Fruit fly (Drosophila melanogaster) whole organism, embryonic: Measurements from ENCODE around the gene CG11342.

Source experiments
- Ada2b ChIP-seq: fragments of 200-800 bp; sonication (Bioruptor generic); IDR thresholded peaks from 2 replicates; pipeline ENCODE4 v1.3.6; 2022; ENCODE audit warnings: missing biosample characterization, missing genetic modification characterization
- Adf1 ChIP-seq: fragments of 200-800 bp; sonication (Bioruptor generic); IDR thresholded peaks from 2 replicates; pipeline ENCODE4 v1.3.6; 2022; ENCODE audit warnings: missing biosample characterization, missing genetic modification characterization
- CG11398 ChIP-seq: fragments of 200-800 bp; sonication (Bioruptor generic); optimal IDR thresholded peaks from 2 replicates; lab custom pipeline; 2016; ENCODE audit warnings: missing biosample characterization, missing genetic modification characterization
- CG1233 ChIP-seq: fragments of 200-800 bp; sonication (Bioruptor generic); optimal IDR thresholded peaks from 4 replicates; lab custom pipeline; 2018; ENCODE audit warnings: missing biosample characterization, mild to moderate bottlenecking, missing genetic modification characterization
- CG12942 ChIP-seq: fragments of 200-800 bp; sonication (Bioruptor generic); optimal IDR thresholded peaks from 3 replicates; lab custom pipeline; 2016; ENCODE audit warnings: missing biosample characterization, missing genetic modification characterization
- CG14014 ChIP-seq: fragments of 200-800 bp; sonication (Bioruptor generic); IDR thresholded peaks from 2 replicates; pipeline ENCODE4 v1.3.6; 2022; ENCODE audit warnings: missing biosample characterization, missing genetic modification characterization
- CG1602 ChIP-seq: fragments of 200-800 bp; sonication (Bioruptor generic); optimal IDR thresholded peaks from 3 replicates; lab custom pipeline; 2016; ENCODE audit warnings: missing biosample characterization, missing genetic modification characterization
- CG16863 ChIP-seq: fragments of 200-800 bp; sonication (Bioruptor generic); optimal IDR thresholded peaks from 3 replicates; lab custom pipeline; 2016; ENCODE audit warnings: missing biosample characterization, missing genetic modification characterization
- CG17802 ChIP-seq: fragments of 200-800 bp; sonication (Bioruptor generic); optimal IDR thresholded peaks from 2 replicates; lab custom pipeline; 2018; ENCODE audit warnings: missing biosample characterization, mild to moderate bottlenecking, missing genetic modification characterization, moderate library complexity
- CG2889 ChIP-seq: fragments of 200-800 bp; sonication (Bioruptor generic); IDR thresholded peaks from 3 replicates; pipeline ENCODE4 v1.3.6; 2022; ENCODE audit warnings: missing biosample characterization, missing genetic modification characterization
- CG31388 ChIP-seq: fragments of 200-800 bp; sonication (Bioruptor generic); optimal IDR thresholded peaks from 2 replicates; lab custom pipeline; 2016; ENCODE audit warnings: missing biosample characterization, missing genetic modification characterization
- CG4707 ChIP-seq: fragments of 200-800 bp; sonication (Bioruptor generic); optimal IDR thresholded peaks from 2 replicates; lab custom pipeline; 2018; ENCODE audit warnings: missing biosample characterization, mild to moderate bottlenecking, missing genetic modification characterization, moderate library complexity
- CG6854 ChIP-seq: fragments of 200-800 bp; sonication (Bioruptor generic); optimal IDR thresholded peaks from 3 replicates; lab custom pipeline; 2017; ENCODE audit warnings: missing biosample characterization, mild to moderate bottlenecking, missing genetic modification characterization
- CG9797 ChIP-seq: fragments of 200-800 bp; sonication (Bioruptor generic); optimal IDR thresholded peaks from 3 replicates; lab custom pipeline; 2018; ENCODE audit warnings: missing biosample characterization, mild to moderate bottlenecking, missing genetic modification characterization
- Dek ChIP-seq: fragments of 200-800 bp; sonication (Bioruptor generic); optimal IDR thresholded peaks from 3 replicates; lab custom pipeline; 2019; ENCODE audit warnings: missing biosample characterization, mild to moderate bottlenecking, missing genetic modification characterization, moderate library complexity
- Dip3 ChIP-seq: fragments of 200-800 bp; sonication (Bioruptor generic); optimal IDR thresholded peaks from 3 replicates; lab custom pipeline; 2016; ENCODE audit warnings: missing biosample characterization, missing genetic modification characterization
- Dref ChIP-seq: fragments of 200-800 bp; sonication (Bioruptor generic); IDR thresholded peaks from 2 replicates; pipeline ENCODE4 v1.3.6; 2022; ENCODE audit warnings: missing biosample characterization, missing genetic modification characterization
- Gsc ChIP-seq: fragments of 200-800 bp; sonication (Bioruptor generic); IDR thresholded peaks from 2 replicates; pipeline ENCODE4 v1.3.6; 2022; ENCODE audit warnings: missing biosample characterization, missing genetic modification characterization
- HLHmδ ChIP-seq: fragments of 200-800 bp; sonication (Bioruptor generic); optimal IDR thresholded peaks from 2 replicates; lab custom pipeline; 2018; ENCODE audit warnings: missing biosample characterization, mild to moderate bottlenecking, missing genetic modification characterization, moderate library complexity
- Hr39 ChIP-seq: fragments of >200 bp; optimal IDR thresholded peaks from 2 replicates; lab custom pipeline; 2017
- NFAT ChIP-seq: fragments of 200-800 bp; sonication (Bioruptor generic); IDR thresholded peaks from 2 replicates; pipeline ENCODE4 v1.3.6; 2022; ENCODE audit warnings: missing biosample characterization, missing genetic modification characterization
- NK7.1 ChIP-seq: fragments of 200-800 bp; sonication (Bioruptor generic); optimal IDR thresholded peaks from 3 replicates; lab custom pipeline; 2016; ENCODE audit warnings: missing biosample characterization, missing genetic modification characterization
- Nf-YB ChIP-seq: fragments of 200-800 bp; sonication (Bioruptor generic); optimal IDR thresholded peaks from 3 replicates; lab custom pipeline; 2019; ENCODE audit warnings: missing biosample characterization, mild to moderate bottlenecking, missing genetic modification characterization, moderate library complexity
- Optix ChIP-seq: fragments of 200-800 bp; sonication (Bioruptor generic); IDR thresholded peaks from 3 replicates; pipeline ENCODE4 v1.3.6; 2022; ENCODE audit warnings: missing biosample characterization, missing genetic modification characterization
- Side ChIP-seq: fragments of 200-800 bp; sonication (Bioruptor generic); optimal IDR thresholded peaks from 2 replicates; lab custom pipeline; 2016; ENCODE audit warnings: missing biosample characterization, missing genetic modification characterization
- Tbp ChIP-seq: fragments of >200 bp; optimal IDR thresholded peaks from 2 replicates; lab custom pipeline; 2018; ENCODE audit warnings: missing biosample characterization, missing genetic modification characterization
- ap ChIP-seq: fragments of 200-800 bp; sonication (Bioruptor generic); IDR thresholded peaks from 2 replicates; pipeline ENCODE4 v1.3.6; 2022; ENCODE audit warnings: missing biosample characterization, missing genetic modification characterization
- ase ChIP-seq: fragments of 200-800 bp; sonication (Bioruptor generic); IDR thresholded peaks from 3 replicates; pipeline ENCODE4 v1.3.6; 2022; ENCODE audit warnings: missing biosample characterization, missing genetic modification characterization
- ato ChIP-seq: fragments of 200-800 bp; sonication (Bioruptor generic); IDR thresholded peaks from 2 replicates; pipeline ENCODE4 v1.3.6; 2022; ENCODE audit warnings: missing biosample characterization, missing genetic modification characterization; ENCODE audit not compliant: partially characterized antibody
- az2 ChIP-seq: fragments of 200-800 bp; sonication (Bioruptor generic); optimal IDR thresholded peaks from 3 replicates; lab custom pipeline; 2016; ENCODE audit warnings: missing biosample characterization, missing genetic modification characterization
- bowl ChIP-seq: fragments of 200-800 bp; sonication (Bioruptor generic); IDR thresholded peaks from 2 replicates; pipeline ENCODE4 v1.3.6; 2022; ENCODE audit warnings: missing biosample characterization, missing genetic modification characterization
- cg ChIP-seq: fragments of 200-800 bp; sonication (Bioruptor generic); optimal IDR thresholded peaks from 3 replicates; lab custom pipeline; 2019; ENCODE audit warnings: missing biosample characterization, mild to moderate bottlenecking, missing genetic modification characterization, moderate library complexity
- crc ChIP-seq: fragments of 200-800 bp; sonication (Bioruptor generic); optimal IDR thresholded peaks from 2 replicates; lab custom pipeline; 2016; ENCODE audit warnings: missing biosample characterization, missing genetic modification characterization
- exex ChIP-seq: fragments of 200-800 bp; sonication (Bioruptor generic); optimal IDR thresholded peaks from 4 replicates; lab custom pipeline; 2018; ENCODE audit warnings: missing biosample characterization, mild to moderate bottlenecking, missing genetic modification characterization, moderate library complexity
- fd3F ChIP-seq: fragments of 200-800 bp; sonication (Bioruptor generic); optimal IDR thresholded peaks from 2 replicates; lab custom pipeline; 2018; ENCODE audit warnings: missing biosample characterization, mild to moderate bottlenecking, missing genetic modification characterization, moderate library complexity
- fd64A ChIP-seq: fragments of 200-800 bp; sonication (Bioruptor generic); optimal IDR thresholded peaks from 3 replicates; lab custom pipeline; 2018; ENCODE audit warnings: missing biosample characterization, mild to moderate bottlenecking, missing genetic modification characterization
- gcm2 ChIP-seq: fragments of 200-800 bp; sonication (Bioruptor generic); optimal IDR thresholded peaks from 2 replicates; lab custom pipeline; 2016; ENCODE audit warnings: missing biosample characterization, missing genetic modification characterization
- jumu ChIP-seq: fragments of 200-800 bp; sonication (Bioruptor generic); optimal IDR thresholded peaks from 3 replicates; lab custom pipeline; 2016; ENCODE audit warnings: missing biosample characterization, missing genetic modification characterization
- lbe ChIP-seq: fragments of 200-800 bp; sonication (Bioruptor generic); optimal IDR thresholded peaks from 2 replicates; lab custom pipeline; 2016; ENCODE audit warnings: missing biosample characterization, mild to moderate bottlenecking, missing genetic modification characterization
- mirr ChIP-seq: fragments of 200-800 bp; sonication (Bioruptor generic); optimal IDR thresholded peaks from 3 replicates; lab custom pipeline; 2018; ENCODE audit warnings: missing biosample characterization, mild to moderate bottlenecking, missing genetic modification characterization
- nau ChIP-seq: fragments of 200-800 bp; sonication (Bioruptor generic); optimal IDR thresholded peaks from 3 replicates; lab custom pipeline; 2017; ENCODE audit warnings: missing biosample characterization, mild to moderate bottlenecking, missing genetic modification characterization, missing genetic modification reagents
- pho ChIP-seq: fragments of 200-800 bp; sonication (Bioruptor generic); optimal IDR thresholded peaks from 2 replicates; lab custom pipeline; 2016; ENCODE audit warnings: missing biosample characterization, missing genetic modification characterization
- prd ChIP-seq, 3 experiments: fragments of >200 bp in 2 of 3; fragments of 200-800 bp in 1 of 3; sonication (Bioruptor generic) in 1 of 3; optimal IDR thresholded peaks in 2 of 3; IDR thresholded peaks in 1 of 3; 2 replicates in 2 of 3; 3 replicates in 1 of 3; pipeline versions ENCODE4 v1.3.6 to Lab custom; 2017 to 2022; ENCODE audit warnings: missing biosample characterization in 1 of 3, missing genetic modification characterization in 1 of 3
- sd ChIP-seq: fragments of 200-800 bp; sonication (Bioruptor generic); optimal IDR thresholded peaks from 3 replicates; lab custom pipeline; 2018; ENCODE audit warnings: missing biosample characterization, mild to moderate bottlenecking, missing genetic modification characterization, moderate library complexity
- sima ChIP-seq: fragments of 200-800 bp; sonication (Bioruptor generic); optimal IDR thresholded peaks from 2 replicates; lab custom pipeline; 2016; ENCODE audit warnings: missing biosample characterization, missing genetic modification characterization
- sqz ChIP-seq: fragments of 200-800 bp; sonication (Bioruptor generic); optimal IDR thresholded peaks from 3 replicates; lab custom pipeline; 2018; ENCODE audit warnings: missing biosample characterization, mild to moderate bottlenecking, missing genetic modification characterization
- sug ChIP-seq: fragments of 200-800 bp; optimal IDR thresholded peaks from 2 replicates; lab custom pipeline; 2019; ENCODE audit warnings: missing biosample characterization, mild to moderate bottlenecking, missing genetic modification characterization, moderate library complexity
- trem ChIP-seq: fragments of 200-800 bp; optimal IDR thresholded peaks from 3 replicates; lab custom pipeline; 2019; ENCODE audit warnings: missing biosample characterization, mild to moderate bottlenecking, missing genetic modification characterization, moderate library complexity
- ttk ChIP-seq: fragments of 200-800 bp; sonication (Bioruptor generic); IDR thresholded peaks from 2 replicates; pipeline ENCODE4 v2.1.2; 2022; ENCODE audit warnings: missing biosample characterization, missing genetic modification characterization
- twi ChIP-seq: fragments of 200-800 bp; optimal IDR thresholded peaks from 2 replicates; lab custom pipeline; 2019; ENCODE audit warnings: missing biosample characterization, mild to moderate bottlenecking, missing genetic modification characterization, moderate library complexity
- zfh1 ChIP-seq: fragments of 200-800 bp; sonication (Bioruptor generic); IDR thresholded peaks from 3 replicates; pipeline ENCODE4 v1.3.6; 2022; ENCODE audit warnings: missing biosample characterization, missing genetic modification characterization

The CG11342 gene

DNA sequence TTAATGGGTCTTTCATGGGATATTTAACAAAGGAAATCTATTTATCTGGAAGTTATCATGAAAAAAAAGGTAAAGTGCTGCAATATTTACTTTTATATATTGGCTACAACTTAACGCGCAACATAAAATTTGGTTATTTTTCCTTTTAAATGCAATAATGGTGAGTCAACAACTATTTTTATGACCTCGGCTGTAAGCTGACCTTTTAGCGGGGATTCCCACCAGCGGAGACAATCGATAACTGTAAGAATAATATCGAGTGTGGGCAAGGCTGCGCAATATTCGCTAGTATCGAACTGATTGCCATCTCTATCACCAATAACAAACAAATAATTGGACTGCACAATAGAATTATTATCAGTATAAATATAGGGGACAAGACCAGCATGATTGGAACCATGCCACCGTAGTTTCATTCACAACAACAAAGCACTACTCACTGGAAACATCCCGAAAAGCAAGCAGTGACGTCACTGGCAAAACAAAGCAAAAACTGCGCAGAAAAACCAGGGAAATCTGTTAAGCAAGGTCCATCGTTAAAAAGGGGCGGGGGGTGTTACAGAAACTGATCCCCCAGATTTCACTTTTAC, 36.0 kb upstream of the CG11342 start, which contains the start of gene Syx17 (continued):
- TF ChIP-seq exex (tag; lab: Kevin White, UChicago) (peak; percentile 51), sug (tag; lab: Kevin White, UChicago) (peak; percentile 75), Side (GFP tag; lab: Kevin White, UChicago) (peak; percentile 59), cg (GFP tag; lab: Kevin White, UChicago) (no peak), Tbp (GFP tag; lab: Kevin White, UChicago) (no peak), ase (GFP tag; lab: Robert Waterston, UW) (peak; percentile 40; the same call in 1 of the 3 replicates), sima (GFP tag; lab: Kevin White, UChicago) (no peak), Adf1 (GFP tag; lab: Robert Waterston, UW) (peak; percentile 43), CG17802 (tag; lab: Kevin White, UChicago) (peak; percentile 62), sqz (peak; percentile 42), fd64A (peak; percentile 29), gcm2 (GFP tag; lab: Kevin White, UChicago) (no peak), NFAT (GFP tag; lab: Robert Waterston, UW) (no peak; the same call in 1 of the 2 replicates), sd (tag; lab: Kevin White, UChicago) (peak; percentile 29), CG4707 (peak; percentile 33), HLHmδ (GFP tag; lab: Kevin White, UChicago) (no peak), CG9797 (GFP tag; lab: Kevin White, UChicago) (peak; percentile 9), CG11398 (GFP tag; lab: Kevin White, UChicago) (peak; percentile 10), zfh1 (GFP tag; lab: Robert Waterston, UW) (peak; percentile 68), ato (GFP tag; lab: Robert Waterston, UW) (peak; percentile 92), Ada2b (GFP tag; lab: Robert Waterston, UW) (no peak), CG12942 (GFP tag; lab: Kevin White, UChicago) (peak; percentile 17), fd3F (GFP tag; lab: Kevin White, UChicago) (peak; percentile 5), Dref (GFP tag; lab: Robert Waterston, UW) (peak; percentile 99), jumu (GFP tag; lab: Kevin White, UChicago) (peak; percentile 52), Dek (tag; lab: Kevin White, UChicago) (peak; percentile 41), Hr39 (lab: Kevin White, UChicago) (no peak), pho (peak; percentile 70), bowl (no peak), nau (GFP tag; lab: Kevin White, UChicago) (no peak), CG1602 (GFP tag; lab: Kevin White, UChicago) (peak; percentile 50), CG14014 (GFP tag; lab: Robert Waterston, UW) (0 out of 2 replicates have a peak, but pooled peaks have one; percentile 23), trem (tag; lab: Kevin White, UChicago) (peak; percentile 62), lbe (GFP tag; lab: Kevin White, UChicago) (peak; percentile 52), Dip3 (GFP tag; lab: Kevin White, UChicago) (peak; percentile 54), Gsc (GFP tag; lab: Robert Waterston, UW) (no peak), az2 (GFP tag; lab: Kevin White, UChicago) (peak; percentile 62), crc (peak; percentile 10), CG16863 (GFP tag; lab: Kevin White, UChicago) (peak; percentile 36), ttk (GFP tag; lab: Robert Waterston, UW) (peak; percentile 43), prd (optimal IDR thresholded peaks at IDR 0.05; lab: Kevin White, UChicago) (no peak), prd (GFP tag; IDR thresholded peaks at IDR 0.05; lab: Robert Waterston, UW) (peak; percentile 53; the same call in 2 of the 3 replicates), CG1233 (GFP tag; lab: Kevin White, UChicago) (peak; percentile 50), mirr (GFP tag; lab: Kevin White, UChicago) (peak; percentile 53), CG6854 (GFP tag; lab: Kevin White, UChicago) (no peak), NK7.1 (GFP tag; lab: Kevin White, UChicago) (no peak), ap (GFP tag; lab: Robert Waterston, UW) (no peak), Optix (GFP tag; lab: Robert Waterston, UW) (no peak), twi (peak; percentile 19), CG2889 (GFP tag; lab: Robert Waterston, UW) (no peak), Nf-YB (GFP tag; lab: Kevin White, UChicago) (peak; percentile 36), CG31388 (no peak)
